Worm (Caenorhabditis elegans): ENCODE measurements around the gene cor-1.

cor-1 gene

ce11 chrIII:10209703-10210102, 39.2 kb upstream of the cor-1 start, which contains the start of gene T20G5.9 (continued):
- no peak for TF ChIP-seq let-526 (GFP tag; IDR thresholded peaks at IDR 0.05)
- no peak for TF ChIP-seq him-1 (tag; optimal IDR thresholded peaks at IDR 0.05)
- no peak for TF ChIP-seq K12H6.12 (tag; optimal IDR thresholded peaks at IDR 0.05)
- no peak for TF ChIP-seq nhr-80 (tag; optimal IDR thresholded peaks at IDR 0.05)
- peak; percentile 9 for TF ChIP-seq lin-54 (GFP tag; optimal IDR thresholded peaks at IDR 0.05)
- TF ChIP-seq let-607 (tag; optimal IDR thresholded peaks at IDR 0.05): no peak
- 0 out of 2 replicates have a peak, but pooled peaks have one; percentile 11 for TF ChIP-seq B0336.3 (GFP tag; IDR thresholded peaks at IDR 0.05)
- no peak for TF ChIP-seq tlf-1 (GFP tag; optimal IDR thresholded peaks at IDR 0.05)
- TF ChIP-seq Y79H2A.3 (GFP tag; conservative IDR thresholded peaks at IDR 0.05): no peak
- TF ChIP-seq madf-6 (GFP tag; IDR thresholded peaks at IDR 0.05): peak; percentile 87
- TF ChIP-seq Y67H2A.10 (GFP tag; conservative IDR thresholded peaks at IDR 0.05): no peak
- no peak for TF ChIP-seq tbx-9 (tag; optimal IDR thresholded peaks at IDR 0.05; ENCODE audit: borderline replicate concordance)
- peak; percentile 15 for TF ChIP-seq snpc-3.4 (tag; optimal IDR thresholded peaks at IDR 0.05)
- no peak for TF ChIP-seq lir-1 (GFP tag; conservative IDR thresholded peaks at IDR 0.05)
- TF ChIP-seq aptf-3 (GFP tag; IDR thresholded peaks at IDR 0.05): no peak
- no peak for TF ChIP-seq snpc-1.3 (tag; optimal IDR thresholded peaks at IDR 0.05; ENCODE audit: insufficient read depth)
- no peak for TF ChIP-seq ztf-28 (GFP tag; IDR thresholded peaks at IDR 0.05)
- TF ChIP-seq athp-1 (tag; optimal IDR thresholded peaks at IDR 0.05): peak; percentile 57
- TF ChIP-seq egl-44 (GFP tag; IDR thresholded peaks at IDR 0.05): no peak
- TF ChIP-seq ztf-6 (GFP tag; IDR thresholded peaks at IDR 0.05): no peak
- no peak for TF ChIP-seq lsy-27 (tag; optimal IDR thresholded peaks at IDR 0.05; ENCODE audit: borderline replicate concordance, insufficient read depth)
- TF ChIP-seq lin-40 (tag; optimal IDR thresholded peaks at IDR 0.05): no peak
- TF ChIP-seq akir-1 (GFP tag; optimal IDR thresholded peaks at IDR 0.05): no peak
- TF ChIP-seq nfya-2 (GFP tag; IDR thresholded peaks at IDR 0.05): no peak
- peak; percentile 36; the same call in 1 of the 2 replicates for TF ChIP-seq lin-26 (GFP tag; IDR thresholded peaks at IDR 0.05)
- TF ChIP-seq attf-5 (GFP tag; optimal IDR thresholded peaks at IDR 0.05): no peak
- no peak for TF ChIP-seq cebp-1 (GFP tag; IDR thresholded peaks at IDR 0.05)
- TF ChIP-seq cebp-1 (tag; optimal IDR thresholded peaks at IDR 0.05): no peak
- no peak for TF ChIP-seq ztf-18 (tag; optimal IDR thresholded peaks at IDR 0.05)
- TF ChIP-seq ztf-25 (GFP tag; IDR thresholded peaks at IDR 0.05): no peak
- TF ChIP-seq hrde-1 (tag; optimal IDR thresholded peaks at IDR 0.05; ENCODE audit: borderline replicate concordance): peak; percentile 61
- TF ChIP-seq Y95B8A.8 (GFP tag; IDR thresholded peaks at IDR 0.05): no peak
- TF ChIP-seq hmg-1.2 (GFP tag; IDR thresholded peaks at IDR 0.05): peak; percentile 31
- 0 out of 2 replicates have a peak, but pooled peaks have one; percentile 6 for TF ChIP-seq Y53G8AR.9 (GFP tag; conservative IDR thresholded peaks at IDR 0.05)
- TF ChIP-seq egl-18 (GFP tag; IDR thresholded peaks at IDR 0.05): no peak
- TF ChIP-seq madf-10 (tag; optimal IDR thresholded peaks at IDR 0.05): no peak
- no peak for TF ChIP-seq mel-28 (tag; optimal IDR thresholded peaks at IDR 0.05; ENCODE audit: borderline replicate concordance)
- TF ChIP-seq sptf-2 (GFP tag; optimal IDR thresholded peaks at IDR 0.05): no peak
- no peak for TF ChIP-seq attf-6 (GFP tag; IDR thresholded peaks at IDR 0.05)
- TF ChIP-seq madf-3 (GFP tag; IDR thresholded peaks at IDR 0.05): no peak
- TF ChIP-seq F52B5.7 (tag; optimal IDR thresholded peaks at IDR 0.05): no peak
- peak; percentile 42; the same call in 1 of the 2 replicates for TF ChIP-seq F33H1.4 (GFP tag; IDR thresholded peaks at IDR 0.05)
- no peak for TF ChIP-seq Y53F4B.3 (GFP tag; IDR thresholded peaks at IDR 0.05)
- TF ChIP-seq F55B11.4 (tag; optimal IDR thresholded peaks at IDR 0.05; ENCODE audit: borderline replicate concordance, insufficient read depth): no peak
- 0 out of 2 replicates have a peak, but pooled peaks have one; percentile 20 for TF ChIP-seq B0019.2 (GFP tag; conservative IDR thresholded peaks at IDR 0.05)
- no peak for TF ChIP-seq T07F8.4 (tag; optimal IDR thresholded peaks at IDR 0.05)
- no peak for TF ChIP-seq sdz-38 (tag; optimal IDR thresholded peaks at IDR 0.05)
- no peak for TF ChIP-seq ceh-100 (GFP tag; IDR thresholded peaks at IDR 0.05)
